Fruit fly (Drosophila melanogaster) whole organism, embryonic: ENCODE measurements around the gene udt.

Experiments
- Camta ChIP-seq: fragments of 200-800 bp; sonication (Bioruptor generic); optimal IDR thresholded peaks from 2 replicates; lab custom pipeline; 2016; ENCODE audit warnings: missing biosample characterization, missing genetic modification characterization
- Opbp ChIP-seq: fragments of 200-800 bp; sonication (Bioruptor generic); IDR thresholded peaks from 3 replicates; pipeline ENCODE4 v1.3.6; 2022; ENCODE audit warnings: missing biosample characterization, missing genetic modification characterization; ENCODE audit not compliant: partially characterized antibody
- ap ChIP-seq: fragments of 200-800 bp; sonication (Bioruptor generic); IDR thresholded peaks from 2 replicates; pipeline ENCODE4 v1.3.6; 2022; ENCODE audit warnings: missing biosample characterization, missing genetic modification characterization
- lmd ChIP-seq: fragments of 200-800 bp; sonication (Bioruptor generic); IDR thresholded peaks from 2 replicates; pipeline ENCODE4 v1.3.6; 2022; ENCODE audit warnings: missing biosample characterization, missing genetic modification characterization

DNA sequence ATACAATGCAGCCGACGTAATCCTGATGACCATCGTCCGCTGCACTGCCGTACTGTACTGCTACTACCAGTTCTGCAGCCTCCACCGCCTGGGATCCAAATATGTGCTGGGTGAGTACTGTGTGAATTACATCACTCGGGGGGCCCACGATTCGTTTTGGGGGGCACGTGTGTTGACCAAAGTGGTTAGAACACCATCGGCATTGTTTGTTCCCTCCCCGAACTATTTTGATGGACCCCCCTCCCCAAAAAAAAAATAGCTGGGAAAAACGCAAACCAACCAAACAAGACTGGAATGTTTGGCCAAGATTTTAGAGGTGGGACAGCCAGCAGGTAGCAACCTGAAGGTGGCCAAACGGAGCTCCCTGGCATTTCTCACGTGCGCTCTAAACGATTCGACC, 15.6 kb downstream of the udt start:
- TF ChIP-seq lmd (GFP tag; lab: Robert Waterston, UW) (no peak), Camta (no peak), ap (no peak), Opbp (no peak)
